Fruit fly (Drosophila melanogaster) Kc167 (cell line): ENCODE results near the gene Ser12.

ENCODE experiments used
- psq ChIP-seq: fragments of >200 bp; optimal IDR thresholded peaks from 2 replicates; lab custom pipeline; 2017; ENCODE audit warnings: missing external identifiers
- ttk ChIP-seq: sonication (Bioruptor generic); optimal IDR thresholded peaks from 2 replicates; lab custom pipeline; 2017; ENCODE audit warnings: missing external identifiers

- TF ChIP-seq psq (no peak), ttk (lab: Kevin White, UChicago) (no peak)
Measured at dm6 chr2L:2252241-2252640, 1.2 kb upstream of the Ser12 start, which contains the start of gene CG17239.
